Worm (Caenorhabditis elegans): Measurements from ENCODE around the gene T25B2.4.

DNA sequence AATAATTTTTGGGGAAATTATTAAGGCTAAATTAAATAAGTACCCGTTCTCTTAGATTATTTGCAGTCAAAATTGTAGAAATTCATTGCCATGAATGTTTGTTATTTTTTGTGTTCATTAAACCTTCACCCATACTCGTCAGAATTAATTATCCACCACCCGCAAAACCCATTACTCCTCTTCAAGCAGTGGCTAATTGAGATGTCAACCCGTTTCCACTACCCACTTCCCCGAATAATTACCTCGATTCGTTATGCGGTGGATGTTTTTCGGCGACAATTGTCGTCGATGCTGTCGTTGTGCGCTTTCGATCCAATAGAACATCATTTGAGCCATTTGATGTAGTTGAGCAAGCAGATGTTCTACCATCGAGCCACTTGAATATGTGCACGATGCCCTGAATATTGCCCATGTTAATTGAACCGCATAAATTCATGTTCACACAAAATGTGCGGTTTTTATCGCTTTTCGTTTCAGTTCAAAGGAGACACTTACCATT, 33.3 kb downstream of the T25B2.4 start:
- TF ChIP-seq K09A11.1 (tag; optimal IDR thresholded peaks at IDR 0.05; ENCODE audit: insufficient read depth) (no peak), fkh-10 (GFP tag; optimal IDR thresholded peaks at IDR 0.05) (no peak), nfya-1 (tag; optimal IDR thresholded peaks at IDR 0.05) (no peak), ceh-22 (tag; optimal IDR thresholded peaks at IDR 0.05) (no peak), ceh-48 (tag; optimal IDR thresholded peaks at IDR 0.05) (no peak)
